Worm (Caenorhabditis elegans) whole organism, L4 larva: ENCODE data around the gene Y46H3A.5.

ENCODE experiments used
- F10B5.3 ChIP-seq: sonication (generic microtip); optimal IDR thresholded peaks from 2 replicates; lab custom pipeline; 2016; ENCODE audit warnings: mild to moderate bottlenecking, missing genetic modification characterization, missing compliant biosample characterization
- F26F4.8 ChIP-seq: fragments of 200-800 bp; sonication (Bioruptor generic); conservative IDR thresholded peaks from 2 replicates; pipeline ENCODE4 v1.3.6; 2022; ENCODE audit warnings: missing genetic modification characterization, missing compliant biosample characterization
- Y105C5A.15 ChIP-seq: fragments of 200-800 bp; sonication (Bioruptor generic); IDR thresholded peaks from 2 replicates; pipeline ENCODE4 v1.3.6; 2022; ENCODE audit warnings: missing genetic modification characterization, missing compliant biosample characterization
- ZK546.5 ChIP-seq, 2 experiments: sonication (generic microtip); optimal IDR thresholded peaks; 2 replicates each; lab custom pipeline; 2017; ENCODE audit warnings: missing biosample characterization in 2 of 2, missing genetic modification characterization in 2 of 2
- aha-1 ChIP-seq: fragments of 150-350 bp; peaks from one replicate; lab custom pipeline; 2014; ENCODE audit warnings: missing biosample characterization, missing genetic modification characterization
- arid-1 ChIP-seq: fragments of 200-800 bp; sonication (Bioruptor generic); conservative IDR thresholded peaks from 2 replicates; pipeline ENCODE4 v1.3.6; 2022; ENCODE audit warnings: missing genetic modification reagents, missing genetic modification characterization, missing compliant biosample characterization
- ceh-20 ChIP-seq: fragments of 200-800 bp; sonication (Bioruptor generic); IDR thresholded peaks from 2 replicates; pipeline ENCODE4 v1.3.6; 2022; ENCODE audit warnings: missing genetic modification reagents, missing genetic modification characterization, missing compliant biosample characterization
- ceh-44 ChIP-seq: fragments of 200-800 bp; sonication (Bioruptor generic); IDR thresholded peaks from 2 replicates; pipeline ENCODE4 v1.3.6; 2022; ENCODE audit warnings: missing genetic modification reagents, missing genetic modification characterization, missing compliant biosample characterization
- ceh-62 ChIP-seq: sonication (generic microtip); optimal IDR thresholded peaks from 2 replicates; lab custom pipeline; 2017; ENCODE audit warnings: missing biosample characterization, missing genetic modification characterization
- ceh-82 ChIP-seq: sonication (generic microtip); optimal IDR thresholded peaks from 2 replicates; lab custom pipeline; 2017; ENCODE audit warnings: missing biosample characterization, missing genetic modification characterization
- cey-2 ChIP-seq: sonication (generic microtip); optimal IDR thresholded peaks from 3 replicates; lab custom pipeline; 2017; ENCODE audit warnings: missing genetic modification characterization, mild to moderate bottlenecking, missing compliant biosample characterization, antibody characterized with exemption, borderline replicate concordance; ENCODE audit not compliant: insufficient read depth
- daf-16 ChIP-seq, 3 experiments: sonication (generic microtip); optimal IDR thresholded peaks; 2 replicates each; lab custom pipeline; 2016 to 2017; ENCODE audit warnings: missing genetic modification characterization in 3 of 3, missing genetic modification reagents in 3 of 3, mild to moderate bottlenecking in 2 of 3, missing compliant biosample characterization in 2 of 3, missing biosample characterization in 1 of 3, moderate library complexity in 1 of 3
- daf-8 ChIP-seq: fragments of 200-800 bp; sonication (Bioruptor generic); IDR thresholded peaks from 2 replicates; pipeline ENCODE4 v1.3.6; 2022; ENCODE audit warnings: missing genetic modification characterization, missing compliant biosample characterization
- dmd-8 ChIP-seq: fragments of 200-800 bp; sonication (Bioruptor generic); IDR thresholded peaks from 2 replicates; pipeline ENCODE4 v1.3.6; 2022; ENCODE audit warnings: missing genetic modification characterization, missing compliant biosample characterization
- fkh-10 ChIP-seq: fragments of 150-350 bp; optimal IDR thresholded peaks from 2 replicates; lab custom pipeline; 2014; ENCODE audit warnings: missing biosample characterization, missing genetic modification reagents, missing genetic modification characterization
- gei-8 ChIP-seq: fragments of 200-800 bp; sonication (Bioruptor generic); optimal IDR thresholded peaks from 2 replicates; lab custom pipeline; 2018; ENCODE audit warnings: mild to moderate bottlenecking, missing genetic modification characterization, missing compliant biosample characterization
- hlh-11 ChIP-seq: fragments of 200-800 bp; sonication (Bioruptor generic); optimal IDR thresholded peaks from 2 replicates; lab custom pipeline; 2018; ENCODE audit warnings: mild to moderate bottlenecking, missing genetic modification characterization, missing compliant biosample characterization
- lim-7 ChIP-seq: fragments of 200-800 bp; sonication (Bioruptor generic); IDR thresholded peaks from 2 replicates; pipeline ENCODE4 v1.3.6; 2022; ENCODE audit warnings: missing genetic modification characterization, missing compliant biosample characterization
- lin-13 ChIP-seq: fragments of 150-350 bp; optimal IDR thresholded peaks from 2 replicates; lab custom pipeline; 2014; ENCODE audit warnings: missing biosample characterization, missing genetic modification reagents, missing genetic modification characterization
- madf-9 ChIP-seq: fragments of 200-800 bp; sonication (Bioruptor generic); conservative IDR thresholded peaks from 2 replicates; pipeline ENCODE4 v1.3.6; 2022; ENCODE audit warnings: missing genetic modification reagents, missing genetic modification characterization, missing compliant biosample characterization
- mdt-29 ChIP-seq: fragments of 200-800 bp; sonication (Bioruptor generic); IDR thresholded peaks from 2 replicates; pipeline ENCODE4 v1.3.6; 2022; ENCODE audit warnings: missing genetic modification reagents, missing genetic modification characterization, missing compliant biosample characterization
- mep-1 ChIP-seq: fragments of 150-350 bp; sonication (generic microtip); optimal IDR thresholded peaks from 3 replicates; lab custom pipeline; 2014; ENCODE audit warnings: missing biosample characterization, missing genetic modification characterization
- mxl-2 ChIP-seq: fragments of 200-800 bp; sonication (Bioruptor generic); conservative IDR thresholded peaks from 2 replicates; pipeline ENCODE4 v1.3.6; 2022; ENCODE audit warnings: missing genetic modification reagents, missing genetic modification characterization, missing compliant biosample characterization
- mxl-3 ChIP-seq: fragments of 200-800 bp; sonication (Bioruptor generic); optimal IDR thresholded peaks from 2 replicates; lab custom pipeline; 2018; ENCODE audit warnings: mild to moderate bottlenecking, missing genetic modification characterization, missing compliant biosample characterization
- nhr-11 ChIP-seq: fragments of 150-350 bp; optimal IDR thresholded peaks from 2 replicates; lab custom pipeline; 2014; ENCODE audit warnings: missing biosample characterization, missing genetic modification characterization
- nhr-237 ChIP-seq: sonication (generic microtip); optimal IDR thresholded peaks from 2 replicates; lab custom pipeline; 2017; ENCODE audit warnings: missing biosample characterization, missing genetic modification characterization
- nhr-25 ChIP-seq: sonication (generic microtip); optimal IDR thresholded peaks from 2 replicates; lab custom pipeline; 2017; ENCODE audit warnings: missing genetic modification characterization, mild to moderate bottlenecking, missing compliant biosample characterization, antibody characterized with exemption, moderate library complexity, borderline replicate concordance; ENCODE audit not compliant: insufficient read depth
- nhr-28 ChIP-seq: fragments of 150-350 bp; optimal IDR thresholded peaks from 2 replicates; lab custom pipeline; 2014; ENCODE audit warnings: missing biosample characterization, missing genetic modification characterization
- nhr-41 ChIP-seq: fragments of 200-800 bp; sonication (Bioruptor generic); IDR thresholded peaks from 2 replicates; pipeline ENCODE4 v1.3.6; 2022; ENCODE audit warnings: missing genetic modification reagents, missing genetic modification characterization, missing compliant biosample characterization
- nhr-76 ChIP-seq: fragments of 150-350 bp; optimal IDR thresholded peaks from 2 replicates; lab custom pipeline; 2014; ENCODE audit warnings: missing biosample characterization, missing genetic modification characterization
- pha-4 ChIP-seq, 2 experiments: fragments of 150-350 bp in 1 of 2; fragments of 200-800 bp in 1 of 2; sonication (Bioruptor generic) in 1 of 2; IDR thresholded peaks in 1 of 2; optimal IDR thresholded peaks in 1 of 2; 2 replicates each; pipeline versions ENCODE4 v1.3.6 to Lab custom; 2014 to 2022; ENCODE audit warnings: missing genetic modification characterization in 2 of 2, missing genetic modification reagents in 2 of 2, missing biosample characterization in 1 of 2, missing compliant biosample characterization in 1 of 2
- php-3 ChIP-seq: fragments of 200-800 bp; sonication (Bioruptor generic); IDR thresholded peaks from 2 replicates; pipeline ENCODE4 v1.3.6; 2022; ENCODE audit warnings: missing genetic modification reagents, missing genetic modification characterization, missing compliant biosample characterization
- rbr-2 ChIP-seq: sonication (generic microtip); optimal IDR thresholded peaks from 2 replicates; lab custom pipeline; 2016; ENCODE audit warnings: missing genotype, missing genetic modification characterization, missing compliant biosample characterization
- snpc-1.2 ChIP-seq: fragments of 200-800 bp; sonication (Bioruptor generic); IDR thresholded peaks from 2 replicates; pipeline ENCODE4 v1.3.6; 2022; ENCODE audit warnings: missing genetic modification reagents, missing genetic modification characterization, missing compliant biosample characterization
- snpc-4 ChIP-seq: fragments of 150-350 bp; optimal IDR thresholded peaks from 2 replicates; lab custom pipeline; 2014; ENCODE audit warnings: missing biosample characterization, missing genetic modification characterization
- tag-97 ChIP-seq: fragments of 200-800 bp; sonication (Bioruptor generic); IDR thresholded peaks from 2 replicates; pipeline ENCODE4 v1.3.6; 2022; ENCODE audit warnings: missing genetic modification characterization, missing compliant biosample characterization
- unc-62 ChIP-seq, 3 experiments: fragments of 150-350 bp in 1 of 3; sonication (generic microtip); optimal IDR thresholded peaks in 2 of 3; peaks in 1 of 3; 1 replicate in 1 of 3; 2 replicates in 2 of 3; lab custom pipeline; 2014 to 2017; ENCODE audit warnings: missing biosample characterization in 3 of 3, missing genetic modification characterization in 3 of 3, missing genetic modification reagents in 3 of 3, missing genotype in 1 of 3
- zfp-2 ChIP-seq: sonication (generic microtip); optimal IDR thresholded peaks from 2 replicates; lab custom pipeline; 2016; ENCODE audit warnings: mild to moderate bottlenecking, missing genetic modification characterization, missing compliant biosample characterization
- zfp-3 ChIP-seq: fragments of 200-800 bp; sonication (Bioruptor generic); conservative IDR thresholded peaks from 2 replicates; pipeline ENCODE4 v1.3.6; 2022; ENCODE audit warnings: missing genetic modification reagents, missing genetic modification characterization, missing compliant biosample characterization
- zip-11 ChIP-seq: fragments of 200-800 bp; sonication (Bioruptor generic); IDR thresholded peaks from 2 replicates; pipeline ENCODE4 v1.3.6; 2022; ENCODE audit warnings: missing genetic modification characterization, missing compliant biosample characterization

Y46H3A.5 gene

DNA sequence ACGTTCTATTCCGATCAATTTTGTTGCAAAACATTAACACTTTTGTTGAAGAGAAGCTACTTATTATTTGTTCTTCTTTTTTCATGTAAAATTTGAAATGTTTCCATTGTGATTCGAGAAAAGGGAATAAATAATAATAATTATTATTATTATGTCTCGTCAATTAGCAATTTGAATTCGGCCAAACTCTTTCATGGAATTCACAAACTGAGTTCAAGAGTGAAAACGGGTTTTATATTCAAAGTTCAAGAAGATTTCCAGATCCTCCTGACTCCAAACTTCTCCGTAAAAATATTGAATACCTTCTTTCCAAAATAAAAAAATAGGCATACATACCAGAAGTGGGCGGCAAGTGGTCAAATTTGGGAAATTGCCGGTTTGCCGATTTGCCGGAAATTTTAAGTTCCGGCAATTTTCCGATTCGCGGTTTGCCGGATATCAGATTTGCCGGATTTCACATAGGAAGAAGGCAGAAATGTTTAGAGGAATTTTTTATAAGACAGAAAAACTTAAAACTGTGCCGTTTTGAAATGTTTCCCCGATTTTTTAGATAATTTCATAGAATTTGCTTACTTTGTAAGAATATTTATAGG is 8.9 kb downstream of the Y46H3A.5 start (continued):
- TF ChIP-seq ceh-44 (GFP tag; lab: Robert Waterston, UW) (no peak), mxl-2 (GFP tag; lab: Robert Waterston, UW) (no peak), madf-9 (GFP tag; lab: Robert Waterston, UW) (no peak), Y105C5A.15 (GFP tag; lab: Robert Waterston, UW) (no peak), fkh-10 (no peak), daf-8 (GFP tag; lab: Robert Waterston, UW) (no peak), arid-1 (GFP tag; lab: Robert Waterston, UW) (no peak), snpc-1.2 (no peak), pha-4 (GFP tag; IDR thresholded peaks at IDR 0.05; lab: Robert Waterston, UW) (no peak), pha-4 (tag; optimal IDR thresholded peaks at IDR 0.05; lab: Kevin White, UChicago) (peak; percentile 56), cey-2 (no peak), zfp-3 (GFP tag; lab: Robert Waterston, UW) (peak; percentile 46; the same call in 1 of the 2 replicates), hlh-11 (tag; lab: Kevin White, UChicago) (peak; percentile 3), lim-7 (0 out of 2 replicates have a peak, but pooled peaks have one; percentile 19), lin-13 (no peak), php-3 (GFP tag; lab: Robert Waterston, UW) (no peak), F26F4.8 (no peak), ceh-62 (tag; lab: Kevin White, UChicago) (no peak), ZK546.5 (tag; optimal IDR thresholded peaks at IDR 0.05; lab: Kevin White, UChicago) (no peak), nhr-41 (GFP tag; lab: Robert Waterston, UW) (no peak), daf-16 (GFP tag; optimal IDR thresholded peaks at IDR 0.05; lab: Kevin White, UChicago) (no peak), daf-16 (tag; optimal IDR thresholded peaks at IDR 0.05; lab: Kevin White, UChicago) (peak; percentile 14), zip-11 (no peak), nhr-11 (no peak), gei-8 (GFP tag; lab: Kevin White, UChicago) (no peak), nhr-237 (tag; lab: Kevin White, UChicago) (no peak), F10B5.3 (no peak), mdt-29 (no peak), nhr-25 (tag; lab: Kevin White, UChicago) (no peak), ceh-20 (GFP tag; lab: Robert Waterston, UW) (no peak), tag-97 (GFP tag; lab: Robert Waterston, UW) (no peak), nhr-28 (tag; lab: Kevin White, UChicago) (no peak), nhr-76 (tag; lab: Kevin White, UChicago) (no peak), mep-1 (tag; lab: Kevin White, UChicago) (no peak), rbr-2 (no peak), snpc-4 (tag; lab: Kevin White, UChicago) (no peak), zfp-2 (no peak), unc-62 (GFP tag; optimal IDR thresholded peaks at IDR 0.05 in 1 of 2; lab: Kevin White, UChicago) (no peak), unc-62 (tag; optimal IDR thresholded peaks at IDR 0.05; lab: Kevin White, UChicago) (no peak), aha-1 (peak; percentile 44), ceh-82 (tag; lab: Kevin White, UChicago) (no peak), dmd-8 (GFP tag; lab: Robert Waterston, UW) (no peak), mxl-3 (GFP tag; lab: Kevin White, UChicago) (peak; percentile 31)
